Fruit fly (Drosophila melanogaster) S2 (cell line): ENCODE measurements around the gene Obp19b.

Experiments used
- CG8478 ChIP-seq: fragments of >200 bp; optimal IDR thresholded peaks from 2 replicates; lab custom pipeline; 2018
- CTCF ChIP-seq, 2 experiments: fragments of >200 bp; optimal IDR thresholded peaks; 2 replicates each; lab custom pipeline; 2018

DNA sequence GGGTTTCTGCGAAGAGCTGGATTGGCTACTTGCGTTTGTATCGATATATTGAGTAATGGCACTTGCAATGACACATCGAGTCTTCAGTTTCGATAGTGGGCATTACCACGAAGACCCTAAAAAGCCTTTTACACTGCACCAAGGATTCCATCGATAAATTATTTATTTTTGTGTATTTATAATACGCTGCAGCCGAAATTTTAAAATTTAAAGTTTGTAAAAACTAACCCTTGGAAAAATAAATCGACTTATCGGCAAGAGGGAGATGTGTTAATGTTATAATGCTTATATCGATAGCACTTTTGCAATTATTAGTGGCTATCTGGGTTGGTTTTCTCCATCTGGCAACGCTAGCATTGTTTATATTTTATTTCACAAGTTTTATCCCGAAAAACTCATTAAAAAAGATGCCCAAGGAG lies 7.2 kb downstream of the Obp19b start, which contains the start of the genes Pp4-19C and cactin:
- TF ChIP-seq CG8478, result no peak
- TF ChIP-seq CTCF (optimal IDR thresholded peaks at IDR 0.05; lab: Kevin White, UChicago), result no peak
